Worm (Caenorhabditis elegans) whole organism, late embryonic: ENCODE results near the gene ocr-4.
"Not testable (repeated sequence)": the region's sequence is repeated elsewhere in the genome, so short reads cannot be mapped to it uniquely, and the experiment has no call there.

Experiments
- F13H6.1 ChIP-seq: sonication (generic microtip); optimal IDR thresholded peaks from 2 replicates; lab custom pipeline; 2016; ENCODE audit warnings: missing genetic modification characterization, missing compliant biosample characterization
- K02D7.2 ChIP-seq: sonication (generic microtip); optimal IDR thresholded peaks from 2 replicates; lab custom pipeline; 2017; ENCODE audit warnings: mild to moderate bottlenecking, missing genetic modification characterization, missing compliant biosample characterization
- T23F11.4 ChIP-seq: fragments of 200-800 bp; sonication (Bioruptor generic); optimal IDR thresholded peaks from 2 replicates; lab custom pipeline; 2018; ENCODE audit warnings: mild to moderate bottlenecking, missing genetic modification characterization, missing compliant biosample characterization
- Y22D7AL.16 ChIP-seq: sonication (generic microtip); optimal IDR thresholded peaks from 2 replicates; lab custom pipeline; 2016; ENCODE audit warnings: missing genetic modification characterization, missing compliant biosample characterization
- ama-1 ChIP-seq: fragments of 150-350 bp; optimal IDR thresholded peaks from 2 replicates; lab custom pipeline; 2014
- ceh-18 ChIP-seq: sonication (generic microtip); optimal IDR thresholded peaks from 2 replicates; lab custom pipeline; 2016; ENCODE audit warnings: missing genetic modification characterization, missing compliant biosample characterization
- ceh-19 ChIP-seq: fragments of 200-800 bp; sonication (Bioruptor generic); optimal IDR thresholded peaks from 2 replicates; lab custom pipeline; 2018; ENCODE audit warnings: mild to moderate bottlenecking, missing genetic modification characterization, missing compliant biosample characterization
- ceh-34 ChIP-seq: sonication (generic microtip); optimal IDR thresholded peaks from 2 replicates; lab custom pipeline; 2016; ENCODE audit warnings: mild to moderate bottlenecking, missing genetic modification characterization, missing compliant biosample characterization
- ceh-45 ChIP-seq: fragments of 200-800 bp; sonication (Bioruptor generic); IDR thresholded peaks from 2 replicates; pipeline ENCODE4 v1.3.6; 2022; ENCODE audit warnings: missing genetic modification reagents, missing genetic modification characterization, missing compliant biosample characterization
- ceh-6 ChIP-seq: fragments of 200-800 bp; sonication (Bioruptor generic); optimal IDR thresholded peaks from 2 replicates; lab custom pipeline; 2018; ENCODE audit warnings: mild to moderate bottlenecking, missing genetic modification characterization, missing compliant biosample characterization
- ceh-9 ChIP-seq: sonication (generic microtip); optimal IDR thresholded peaks from 2 replicates; lab custom pipeline; 2016; ENCODE audit warnings: mild to moderate bottlenecking, missing genetic modification characterization, inconsistent platforms, missing compliant biosample characterization
- ets-4 ChIP-seq: sonication (generic microtip); optimal IDR thresholded peaks from 2 replicates; lab custom pipeline; 2016; ENCODE audit warnings: missing genetic modification characterization, missing compliant biosample characterization
- fax-1 ChIP-seq: sonication (generic microtip); optimal IDR thresholded peaks from 2 replicates; lab custom pipeline; 2016; ENCODE audit warnings: missing genotype, missing genetic modification characterization, missing compliant biosample characterization
- fkh-10 ChIP-seq: fragments of 150-350 bp; optimal IDR thresholded peaks from 2 replicates; lab custom pipeline; 2014; ENCODE audit warnings: missing biosample characterization, missing genetic modification reagents, missing genetic modification characterization
- fkh-6 ChIP-seq: sonication (generic microtip); optimal IDR thresholded peaks from 2 replicates; lab custom pipeline; 2016; ENCODE audit warnings: missing genetic modification characterization, missing compliant biosample characterization
- gmeb-2 ChIP-seq: sonication (generic microtip); optimal IDR thresholded peaks from 2 replicates; lab custom pipeline; 2016; ENCODE audit warnings: missing genetic modification characterization, inconsistent platforms, missing compliant biosample characterization
- hlh-13 ChIP-seq: fragments of 200-800 bp; sonication (Bioruptor generic); optimal IDR thresholded peaks from 2 replicates; lab custom pipeline; 2018; ENCODE audit warnings: mild to moderate bottlenecking, missing genetic modification characterization, missing compliant biosample characterization
- hlh-30 ChIP-seq: sonication (generic microtip); optimal IDR thresholded peaks from 2 replicates; lab custom pipeline; 2017; ENCODE audit warnings: antibody characterized with exemption, missing genetic modification characterization, missing compliant biosample characterization; ENCODE audit not compliant: insufficient read depth
- hlh-6 ChIP-seq: sonication (generic microtip); optimal IDR thresholded peaks from 2 replicates; lab custom pipeline; 2016; ENCODE audit warnings: missing genotype, missing genetic modification characterization, missing compliant biosample characterization
- lim-6 ChIP-seq: sonication (generic microtip); optimal IDR thresholded peaks from 2 replicates; lab custom pipeline; 2016; ENCODE audit warnings: missing genetic modification characterization, missing compliant biosample characterization
- nfya-1 ChIP-seq: sonication (generic microtip); optimal IDR thresholded peaks from 2 replicates; lab custom pipeline; 2017; ENCODE audit warnings: missing genetic modification characterization, mild to moderate bottlenecking, missing compliant biosample characterization, antibody characterized with exemption, moderate library complexity
- npax-4 ChIP-seq: sonication (generic microtip); optimal IDR thresholded peaks from 2 replicates; lab custom pipeline; 2016; ENCODE audit warnings: missing genetic modification characterization, missing compliant biosample characterization
- pag-3 ChIP-seq: sonication (generic microtip); optimal IDR thresholded peaks from 2 replicates; lab custom pipeline; 2016; ENCODE audit warnings: missing compliant biosample characterization, missing genetic modification characterization, borderline replicate concordance
- pat-9 ChIP-seq: fragments of 200-800 bp; sonication (Bioruptor generic); optimal IDR thresholded peaks from 2 replicates; lab custom pipeline; 2018; ENCODE audit warnings: mild to moderate bottlenecking, missing genetic modification characterization, moderate library complexity, missing compliant biosample characterization
- pax-1 ChIP-seq: fragments of 150-350 bp; optimal IDR thresholded peaks from 2 replicates; lab custom pipeline; 2014; ENCODE audit warnings: missing biosample characterization, missing genetic modification characterization
- pha-2 ChIP-seq: sonication (generic microtip); optimal IDR thresholded peaks from 2 replicates; lab custom pipeline; 2017; ENCODE audit warnings: mild to moderate bottlenecking, missing genetic modification characterization, missing compliant biosample characterization
- pha-4 ChIP-seq: fragments of 150-350 bp; optimal IDR thresholded peaks from 2 replicates; lab custom pipeline; 2018; ENCODE audit warnings: missing biosample characterization, missing genetic modification reagents, missing genetic modification characterization
- pros-1 ChIP-seq: fragments of 150-350 bp; optimal IDR thresholded peaks from 2 replicates; lab custom pipeline; 2014; ENCODE audit warnings: missing biosample characterization, missing genetic modification reagents, missing genetic modification characterization
- rnt-1 ChIP-seq: sonication (generic microtip); optimal IDR thresholded peaks from 2 replicates; lab custom pipeline; 2016; ENCODE audit warnings: missing genetic modification characterization, missing compliant biosample characterization
- sox-4 ChIP-seq: sonication (generic microtip); optimal IDR thresholded peaks from 2 replicates; lab custom pipeline; 2017; ENCODE audit warnings: mild to moderate bottlenecking, missing genetic modification characterization, inconsistent platforms, missing compliant biosample characterization
- unc-55 ChIP-seq: sonication (generic microtip); optimal IDR thresholded peaks from 2 replicates; lab custom pipeline; 2017; ENCODE audit warnings: missing biosample characterization, missing genetic modification reagents, missing genetic modification characterization
- zip-5 ChIP-seq: sonication (generic microtip); optimal IDR thresholded peaks from 2 replicates; lab custom pipeline; 2016; ENCODE audit warnings: missing genetic modification characterization, missing compliant biosample characterization

The ocr-4 gene

DNA sequence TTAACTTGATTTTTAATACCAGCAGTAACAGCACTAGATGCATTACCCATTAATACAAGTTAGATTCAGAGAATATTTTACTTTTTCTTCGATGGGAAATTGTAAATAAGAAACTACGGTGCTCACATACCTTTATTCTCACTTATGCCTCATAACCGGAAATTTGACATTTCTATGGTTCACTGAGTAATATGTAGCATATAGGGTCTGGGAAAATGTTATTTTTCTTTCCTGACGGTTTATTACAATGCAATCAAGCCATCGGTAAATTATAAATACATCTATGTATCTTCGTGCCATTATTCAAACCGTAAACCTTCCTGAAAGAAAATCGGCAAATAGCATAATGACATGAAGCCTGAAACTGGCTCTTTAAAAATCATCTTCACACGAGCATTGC is at the start of gene ocr-4:
TSS of gene ocr-4 (minus strand) at position 101 of the 400 bp plus-strand sequence.
- TF ChIP-seq fkh-10 (GFP tag; lab: Kevin White, UChicago), result no peak
- TF ChIP-seq hlh-30 (tag; lab: Kevin White, UChicago), result no peak
- TF ChIP-seq zip-5, result no peak
- TF ChIP-seq ceh-6, result no peak

DNA sequence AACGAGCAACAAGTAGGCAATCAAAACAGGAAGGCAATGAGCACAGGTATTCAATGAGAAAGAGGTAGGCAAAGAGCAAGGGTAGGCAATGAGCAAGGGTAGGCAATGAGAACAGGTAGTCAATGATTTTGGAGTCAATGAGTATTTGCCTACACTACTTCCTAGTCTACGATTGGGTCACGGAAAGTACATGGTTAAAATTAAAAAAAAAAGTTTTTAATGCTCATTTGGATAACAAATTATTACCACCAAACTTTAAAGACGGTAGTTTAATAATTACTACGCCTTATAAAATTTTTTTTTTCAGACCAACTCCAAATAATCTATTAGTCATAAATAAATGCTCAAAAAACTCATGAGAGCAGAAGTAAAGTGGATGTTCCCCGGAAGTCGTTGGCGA is 49.2 kb upstream of the ocr-4 start, which contains the start of gene ptp-8:
TSS of gene ptp-8 (plus strand) at position 301 of the 400 bp plus-strand sequence.
- TF ChIP-seq pha-2 (tag; lab: Kevin White, UChicago) (no peak), gmeb-2 (tag; lab: Kevin White, UChicago) (no peak), pax-1 (tag; lab: Kevin White, UChicago) (no peak), fax-1 (tag; lab: Kevin White, UChicago) (no peak), pha-4 (no peak), ama-1 (lab: Kevin White, UChicago) (no peak), ceh-9 (tag; lab: Kevin White, UChicago) (no peak), fkh-10 (GFP tag; lab: Kevin White, UChicago) (no peak), zip-5 (no peak), ceh-18 (no peak), pat-9 (tag; lab: Kevin White, UChicago) (no peak), sox-4 (no peak), F13H6.1 (tag; lab: Kevin White, UChicago) (no peak), pag-3 (tag; lab: Kevin White, UChicago) (no peak), ets-4 (no peak), Y22D7AL.16 (tag; lab: Kevin White, UChicago) (no peak), npax-4 (tag; lab: Kevin White, UChicago) (no peak)

DNA sequence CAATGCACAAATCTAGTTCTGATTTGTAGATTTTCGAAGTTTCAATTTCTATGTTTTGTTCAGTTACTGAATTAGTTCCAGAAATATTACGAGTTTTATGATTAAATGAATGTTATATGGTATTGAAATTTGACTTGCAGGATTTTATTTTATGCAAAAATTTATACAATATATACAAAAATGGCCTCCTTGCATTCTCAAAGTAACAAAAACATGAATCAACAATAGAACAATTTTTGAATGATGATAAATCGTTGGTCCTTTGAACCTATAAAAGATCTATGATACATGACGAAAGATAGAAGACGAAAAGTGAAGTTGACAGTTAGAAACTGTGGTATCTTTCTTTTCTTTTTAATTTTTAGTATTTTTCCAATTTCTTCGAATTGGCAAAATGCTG is 43.9 kb upstream of the ocr-4 start, which contains the start of gene T12B3.2:
TSS of gene T12B3.2 (plus strand) at position 301 of the 400 bp plus-strand sequence.
- no peak for TF ChIP-seq ceh-34 (tag; lab: Kevin White, UChicago)
- TF ChIP-seq npax-4 (tag; lab: Kevin White, UChicago), result no peak
- TF ChIP-seq pros-1, result no peak
- no peak for TF ChIP-seq fkh-6 (tag; lab: Kevin White, UChicago)
- TF ChIP-seq rnt-1, result no peak
- no peak for TF ChIP-seq hlh-6 (tag; lab: Kevin White, UChicago)
- TF ChIP-seq hlh-30 (tag; lab: Kevin White, UChicago), result no peak
- no peak for TF ChIP-seq hlh-13
- TF ChIP-seq Y22D7AL.16 (tag; lab: Kevin White, UChicago), result no peak
- no peak for TF ChIP-seq lim-6 (tag; lab: Kevin White, UChicago)

DNA sequence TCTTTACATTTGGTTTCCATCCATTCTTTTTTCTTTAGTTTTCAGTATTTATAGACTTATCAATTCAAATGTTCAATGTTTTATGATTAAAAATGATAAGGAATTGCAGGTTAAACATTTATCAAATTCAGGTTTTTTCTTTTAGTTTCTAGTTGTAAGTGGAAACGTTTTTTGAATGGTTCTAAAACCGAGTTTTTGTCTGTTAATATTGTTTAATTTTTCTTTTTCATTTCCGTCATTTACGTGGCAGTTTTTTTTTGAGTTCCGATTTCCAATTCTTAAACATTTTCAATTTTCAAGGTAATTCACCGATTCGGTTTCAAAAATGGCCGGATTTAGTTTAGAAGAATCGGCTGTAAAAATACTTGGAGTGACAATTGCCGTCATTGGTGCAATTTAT is 42.3 kb upstream of the ocr-4 start, which contains the start of gene T12B3.3:
TSS of gene T12B3.3 (plus strand) at position 301 of the 400 bp plus-strand sequence.
- TF ChIP-seq T23F11.4 (GFP tag; lab: Kevin White, UChicago); ceh-19; pat-9 (tag; lab: Kevin White, UChicago): not testable (repeated sequence)
- TF ChIP-seq, all 69 proteins: peak for 0; not testable (repeated sequence) for 69

DNA sequence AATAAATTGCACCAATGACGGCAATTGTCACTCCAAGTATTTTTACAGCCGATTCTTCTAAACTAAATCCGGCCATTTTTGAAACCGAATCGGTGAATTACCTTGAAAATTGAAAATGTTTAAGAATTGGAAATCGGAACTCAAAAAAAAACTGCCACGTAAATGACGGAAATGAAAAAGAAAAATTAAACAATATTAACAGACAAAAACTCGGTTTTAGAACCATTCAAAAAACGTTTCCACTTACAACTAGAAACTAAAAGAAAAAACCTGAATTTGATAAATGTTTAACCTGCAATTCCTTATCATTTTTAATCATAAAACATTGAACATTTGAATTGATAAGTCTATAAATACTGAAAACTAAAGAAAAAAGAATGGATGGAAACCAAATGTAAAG is 32.4 kb upstream of the ocr-4 start, which contains the start of gene Y40C5A.4:
TSS of gene Y40C5A.4 (minus strand) at position 101 of the 400 bp plus-strand sequence.
- not testable (repeated sequence) for TF ChIP-seq pag-3, pat-9, K02D7.2 (tag; lab: Kevin White, UChicago)

DNA sequence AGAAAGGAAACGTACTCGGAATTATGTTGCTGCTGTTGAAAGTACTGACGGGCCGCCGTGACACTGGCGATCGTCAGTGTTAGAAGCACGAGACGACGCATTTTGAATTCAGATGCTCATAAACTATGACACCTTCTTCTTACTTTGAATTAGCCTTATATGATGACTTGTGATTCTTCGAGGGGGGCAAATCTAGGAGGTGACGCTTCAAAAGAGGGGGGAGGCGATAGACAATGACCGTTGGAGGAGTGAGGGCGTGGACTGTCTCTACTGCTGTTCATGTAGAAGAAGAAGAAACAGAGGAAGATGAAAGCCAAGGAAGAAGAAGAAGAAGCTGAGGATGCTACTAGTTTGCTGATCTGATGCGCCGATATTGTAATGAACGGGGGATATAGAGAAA is 14.2 kb upstream of the ocr-4 start, which contains the start of gene daf-42:
TSS of gene daf-42 (minus strand) at position 101 of the 400 bp plus-strand sequence.
- TF ChIP-seq unc-55 (no peak), ceh-45 (no peak), npax-4 (tag; lab: Kevin White, UChicago) (no peak), nfya-1 (tag; lab: Kevin White, UChicago) (no peak)
